Worm (Caenorhabditis elegans) whole organism, young adult: ENCODE results near the gene T09F5.20.

ENCODE experiments used
- B0019.2 ChIP-seq: fragments of 200-800 bp; sonication (Bioruptor generic); conservative IDR thresholded peaks from 2 replicates; pipeline ENCODE4 v1.3.6; 2022; ENCODE audit warnings: missing genetic modification reagents, missing genetic modification characterization, missing compliant biosample characterization
- C06A6.2 ChIP-seq: fragments of 200-800 bp; sonication (Bioruptor generic); conservative IDR thresholded peaks from 2 replicates; pipeline ENCODE4 v1.3.6; 2022; ENCODE audit warnings: missing genetic modification characterization, missing compliant biosample characterization
- F37B4.10 ChIP-seq: fragments of 200-800 bp; sonication (Bioruptor generic); IDR thresholded peaks from 2 replicates; pipeline ENCODE4 v1.3.6; 2022; ENCODE audit warnings: missing genetic modification characterization, missing compliant biosample characterization
- K12H6.12 ChIP-seq: fragments of 200-800 bp; sonication (Bioruptor generic); optimal IDR thresholded peaks from 2 replicates; lab custom pipeline; 2018; ENCODE audit warnings: mild to moderate bottlenecking, missing genetic modification characterization, missing compliant biosample characterization
- Y53G8AR.9 ChIP-seq: fragments of 200-800 bp; sonication (Bioruptor generic); conservative IDR thresholded peaks from 2 replicates; pipeline ENCODE4 v1.3.6; 2022; ENCODE audit warnings: missing genetic modification reagents, missing genetic modification characterization, missing compliant biosample characterization
- Y67H2A.10 ChIP-seq: fragments of 200-800 bp; sonication (Bioruptor generic); conservative IDR thresholded peaks from 2 replicates; pipeline ENCODE4 v1.3.6; 2022; ENCODE audit warnings: missing genetic modification reagents, missing genetic modification characterization, missing compliant biosample characterization
- ZK185.1 ChIP-seq: sonication (generic microtip); optimal IDR thresholded peaks from 2 replicates; lab custom pipeline; 2016; ENCODE audit warnings: mild to moderate bottlenecking, missing genetic modification characterization, missing compliant biosample characterization; ENCODE audit not compliant: poor library complexity, severe bottlenecking
- ama-1 ChIP-seq, 3 experiments: fragments of 150-350 bp in 1 of 3; sonication (generic microtip) in 2 of 3; optimal IDR thresholded peaks; 2 replicates each; lab custom pipeline; 2014 to 2018; ENCODE audit warnings: missing biosample characterization in 2 of 3, missing genetic modification characterization in 2 of 3, missing genetic modification reagents in 2 of 3
- aptf-2 ChIP-seq: fragments of 200-800 bp; sonication (Bioruptor generic); conservative IDR thresholded peaks from 2 replicates; pipeline ENCODE4 v1.3.6; 2022; ENCODE audit warnings: missing genetic modification reagents, missing genetic modification characterization, missing compliant biosample characterization
- cebp-1 ChIP-seq, 2 experiments: fragments of 200-800 bp in 1 of 2; sonication (Bioruptor generic) in 1 of 2; sonication (generic microtip) in 1 of 2; IDR thresholded peaks in 1 of 2; optimal IDR thresholded peaks in 1 of 2; 2 replicates each; pipeline versions ENCODE4 v1.3.6 to Lab custom; 2017 to 2022; ENCODE audit warnings: missing compliant biosample characterization in 2 of 2, missing genetic modification characterization in 2 of 2, mild to moderate bottlenecking in 1 of 2, missing genetic modification reagents in 1 of 2, moderate library complexity in 1 of 2
- ceh-27 ChIP-seq: fragments of 200-800 bp; sonication (Bioruptor generic); optimal IDR thresholded peaks from 2 replicates; lab custom pipeline; 2018; ENCODE audit warnings: mild to moderate bottlenecking, missing genetic modification characterization, moderate library complexity, missing compliant biosample characterization
- ceh-58 ChIP-seq: fragments of 200-800 bp; sonication (Bioruptor generic); IDR thresholded peaks from 2 replicates; pipeline ENCODE4 v1.3.6; 2022; ENCODE audit warnings: missing genetic modification characterization, missing compliant biosample characterization
- die-1 ChIP-seq: sonication (generic microtip); optimal IDR thresholded peaks from 2 replicates; lab custom pipeline; 2016; ENCODE audit warnings: missing genotype, mild to moderate bottlenecking, missing genetic modification characterization, missing compliant biosample characterization
- dox-1 ChIP-seq: fragments of 200-800 bp; sonication (Bioruptor generic); IDR thresholded peaks from 2 replicates; pipeline ENCODE4 v1.3.6; 2022; ENCODE audit warnings: missing genetic modification reagents, missing genetic modification characterization, missing compliant biosample characterization
- egl-18 ChIP-seq: fragments of 200-800 bp; sonication (Bioruptor generic); IDR thresholded peaks from 2 replicates; pipeline ENCODE4 v1.3.6; 2022; ENCODE audit warnings: missing genetic modification reagents, missing genetic modification characterization, missing compliant biosample characterization
- egrh-3 ChIP-seq: fragments of 200-800 bp; sonication (Bioruptor generic); IDR thresholded peaks from 2 replicates; pipeline ENCODE4 v1.3.6; 2022; ENCODE audit warnings: missing genetic modification reagents, missing genetic modification characterization, missing compliant biosample characterization
- ets-4 ChIP-seq: fragments of 200-800 bp; sonication (Bioruptor generic); optimal IDR thresholded peaks from 2 replicates; lab custom pipeline; 2018; ENCODE audit warnings: mild to moderate bottlenecking, missing genetic modification characterization, missing compliant biosample characterization
- fkh-3 ChIP-seq: sonication (generic microtip); optimal IDR thresholded peaks from 2 replicates; lab custom pipeline; 2016; ENCODE audit warnings: mild to moderate bottlenecking, missing genetic modification characterization, missing compliant biosample characterization
- hlh-12 ChIP-seq: sonication (generic microtip); optimal IDR thresholded peaks from 2 replicates; lab custom pipeline; 2016; ENCODE audit warnings: missing genetic modification characterization, missing compliant biosample characterization
- hsf-1 ChIP-seq: fragments of 200-800 bp; sonication (Bioruptor generic); IDR thresholded peaks from 2 replicates; pipeline ENCODE4 v1.3.6; 2022; ENCODE audit warnings: missing genetic modification reagents, missing genetic modification characterization, missing compliant biosample characterization
- lag-1 ChIP-seq: fragments of 200-800 bp; sonication (Bioruptor generic); IDR thresholded peaks from 2 replicates; pipeline ENCODE4 v1.3.6; 2022; ENCODE audit warnings: missing genetic modification reagents, missing genetic modification characterization, missing compliant biosample characterization
- let-607 ChIP-seq, 2 experiments: fragments of 200-800 bp in 1 of 2; sonication (Bioruptor generic) in 1 of 2; sonication (generic microtip) in 1 of 2; optimal IDR thresholded peaks; 2 replicates each; lab custom pipeline; 2016 to 2018; ENCODE audit warnings: mild to moderate bottlenecking in 2 of 2, missing compliant biosample characterization in 2 of 2, missing genetic modification characterization in 2 of 2, moderate library complexity in 2 of 2, missing genotype in 1 of 2
- lin-26 ChIP-seq: fragments of 200-800 bp; sonication (Bioruptor generic); IDR thresholded peaks from 2 replicates; pipeline ENCODE4 v1.3.6; 2022; ENCODE audit warnings: missing genetic modification reagents, missing genetic modification characterization, missing compliant biosample characterization
- madf-6 ChIP-seq: fragments of 200-800 bp; sonication (Bioruptor generic); IDR thresholded peaks from 2 replicates; pipeline ENCODE4 v1.3.6; 2022; ENCODE audit warnings: missing genetic modification reagents, missing genetic modification characterization, missing compliant biosample characterization
- mes-4 ChIP-seq: sonication (generic microtip); optimal IDR thresholded peaks from 2 replicates; lab custom pipeline; 2016; ENCODE audit warnings: missing genotype, missing genetic modification characterization, missing compliant biosample characterization
- mxl-1 ChIP-seq: sonication (generic microtip); optimal IDR thresholded peaks from 2 replicates; lab custom pipeline; 2016; ENCODE audit warnings: missing genetic modification characterization, missing compliant biosample characterization
- nhr-80 ChIP-seq: sonication (generic microtip); optimal IDR thresholded peaks from 2 replicates; lab custom pipeline; 2016; ENCODE audit warnings: missing genetic modification characterization, missing compliant biosample characterization
- pbrm-1 ChIP-seq: fragments of 200-800 bp; sonication (Bioruptor generic); IDR thresholded peaks from 2 replicates; pipeline ENCODE4 v1.3.6; 2022; ENCODE audit warnings: missing genetic modification reagents, missing genetic modification characterization, missing compliant biosample characterization
- sdz-38 ChIP-seq: sonication (generic microtip); optimal IDR thresholded peaks from 2 replicates; lab custom pipeline; 2016; ENCODE audit warnings: missing genotype, missing genetic modification characterization, missing compliant biosample characterization
- somi-1 ChIP-seq: fragments of 200-800 bp; sonication (Bioruptor generic); optimal IDR thresholded peaks from 2 replicates; lab custom pipeline; 2018; ENCODE audit warnings: mild to moderate bottlenecking, missing genetic modification characterization, missing compliant biosample characterization
- zfh-2 ChIP-seq: fragments of 200-800 bp; sonication (Bioruptor generic); conservative IDR thresholded peaks from 2 replicates; pipeline ENCODE4 v1.3.6; 2022; ENCODE audit warnings: missing genetic modification reagents, missing genetic modification characterization, missing compliant biosample characterization
- ztf-25 ChIP-seq: fragments of 200-800 bp; sonication (Bioruptor generic); IDR thresholded peaks from 2 replicates; pipeline ENCODE4 v1.3.6; 2022; ENCODE audit warnings: missing genetic modification reagents, missing genetic modification characterization, missing compliant biosample characterization
- ztf-28 ChIP-seq: fragments of 200-800 bp; sonication (Bioruptor generic); IDR thresholded peaks from 2 replicates; pipeline ENCODE4 v1.3.6; 2022; ENCODE audit warnings: missing genetic modification reagents, missing genetic modification characterization, missing compliant biosample characterization

T09F5.20 gene

DNA sequence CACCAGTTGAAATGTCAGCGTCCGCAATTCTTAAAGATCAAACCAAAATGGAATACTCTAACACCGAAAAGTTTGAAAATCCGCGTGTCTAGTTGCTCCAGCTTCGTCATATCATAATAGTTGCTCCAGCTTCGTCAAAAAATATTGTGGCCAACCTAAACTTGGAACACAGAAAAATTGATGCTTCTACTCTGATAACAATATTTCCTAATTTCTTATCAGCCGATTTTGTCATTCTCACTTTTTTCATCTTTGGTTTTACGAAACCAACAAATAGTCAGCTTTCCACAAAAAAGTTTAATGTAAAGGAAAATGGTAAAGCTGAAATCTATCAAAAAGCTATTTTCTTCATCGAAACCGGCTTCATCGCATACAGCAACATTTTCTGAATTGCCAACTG is 34.7 kb upstream of the T09F5.20 start, which contains the start of gene fbxa-84:
Gene fbxa-84, plus strand, starts transcription at position 34 of the 400 bp plus-strand sequence.
- TF ChIP-seq nhr-80 (tag; lab: Kevin White, UChicago) (peak; percentile 50), ceh-58 (no peak)
- TF ChIP-seq, all 124 proteins: peak for 1

DNA sequence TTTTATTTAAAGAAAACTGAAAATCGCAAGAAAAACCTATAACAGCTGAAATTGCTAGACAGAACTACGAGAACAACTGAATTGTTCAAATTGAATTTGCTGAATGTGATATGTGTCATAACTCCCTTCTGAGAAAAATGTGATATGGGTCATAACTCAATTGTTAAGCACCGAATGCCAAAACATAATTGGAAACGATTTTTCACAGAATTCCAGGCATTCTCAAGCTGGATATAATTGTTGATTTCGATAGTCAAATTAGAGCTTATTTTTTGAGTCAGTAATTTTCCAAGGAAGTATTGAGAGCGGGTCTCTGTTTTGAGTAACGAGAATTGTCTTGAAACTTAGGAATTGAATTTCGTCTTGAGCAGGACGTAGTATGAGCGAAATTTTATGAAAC is 34.2 kb upstream of the T09F5.20 start:
- no peak for TF ChIP-seq cebp-1 (GFP tag; IDR thresholded peaks at IDR 0.05; lab: Robert Waterston, UW)
- TF ChIP-seq cebp-1 (tag; optimal IDR thresholded peaks at IDR 0.05; lab: Kevin White, UChicago), result no peak
- TF ChIP-seq zfh-2 (GFP tag; lab: Robert Waterston, UW), result no peak
- TF ChIP-seq madf-6 (GFP tag; lab: Robert Waterston, UW), result no peak
- no peak for TF ChIP-seq fkh-3 (tag; lab: Kevin White, UChicago)
- TF ChIP-seq sdz-38 (tag; lab: Kevin White, UChicago), result no peak
- TF ChIP-seq ets-4 (GFP tag; lab: Kevin White, UChicago), result no peak
- no peak for TF ChIP-seq somi-1 (GFP tag; lab: Kevin White, UChicago)
- TF ChIP-seq ZK185.1 (tag; lab: Kevin White, UChicago), result no peak

DNA sequence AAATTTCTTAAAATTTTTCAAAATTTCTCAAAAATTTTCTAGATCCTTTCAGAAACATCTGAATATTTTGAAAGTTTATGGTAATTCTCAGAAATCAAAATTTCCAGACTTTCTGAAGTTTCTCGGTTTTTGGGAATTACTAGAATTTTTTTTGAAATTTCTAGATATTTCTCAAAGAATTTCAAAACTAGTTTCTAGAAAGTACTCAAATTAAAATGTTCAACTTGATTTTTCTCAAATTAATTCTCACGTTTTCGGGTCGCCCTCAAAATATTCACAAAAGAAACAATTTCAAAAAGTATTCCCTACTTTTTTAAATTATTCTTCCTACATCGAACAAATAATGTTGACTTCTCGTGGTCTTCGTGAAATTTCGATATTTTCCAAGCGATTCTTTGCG is 32.1 kb upstream of the T09F5.20 start, which contains the start of gene T09F5.10:
Gene T09F5.10, plus strand, starts transcription at position 301 of the 400 bp plus-strand sequence.
- no peak for TF ChIP-seq egl-18

DNA sequence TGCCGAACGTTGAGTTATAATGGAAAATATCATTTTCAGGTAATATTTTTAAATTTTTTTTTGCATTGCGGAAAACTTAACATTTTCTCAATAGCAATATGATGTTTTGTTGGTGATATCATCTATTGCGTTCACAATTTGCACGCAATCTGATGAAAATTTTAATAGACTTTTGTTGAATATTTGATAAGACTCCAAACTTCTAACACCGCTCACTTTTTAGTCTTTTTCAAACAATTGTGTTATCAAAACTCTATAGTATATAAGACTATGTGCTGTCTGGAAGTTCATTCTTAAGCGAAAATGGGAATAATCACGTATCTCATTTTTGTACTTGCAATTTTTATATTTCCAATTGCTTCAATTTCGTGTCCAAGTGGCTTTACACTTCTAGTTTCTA is 27.8 kb upstream of the T09F5.20 start, which contains the start of gene clec-47:
Gene clec-47, plus strand, starts transcription at position 301 of the 400 bp plus-strand sequence.
- TF ChIP-seq pbrm-1 (GFP tag; lab: Robert Waterston, UW) (no peak), aptf-2 (GFP tag; lab: Robert Waterston, UW) (no peak), C06A6.2 (GFP tag; lab: Robert Waterston, UW) (no peak), Y53G8AR.9 (GFP tag; lab: Robert Waterston, UW) (no peak), lin-26 (no peak), ceh-27 (GFP tag; lab: Kevin White, UChicago) (no peak), F37B4.10 (GFP tag; lab: Robert Waterston, UW) (no peak), mes-4 (tag; lab: Kevin White, UChicago) (no peak), die-1 (tag; lab: Kevin White, UChicago) (no peak), B0019.2 (no peak), let-607 (tag; optimal IDR thresholded peaks at IDR 0.05; lab: Kevin White, UChicago) (no peak), hlh-12 (tag; lab: Kevin White, UChicago) (no peak), dox-1 (no peak)

DNA sequence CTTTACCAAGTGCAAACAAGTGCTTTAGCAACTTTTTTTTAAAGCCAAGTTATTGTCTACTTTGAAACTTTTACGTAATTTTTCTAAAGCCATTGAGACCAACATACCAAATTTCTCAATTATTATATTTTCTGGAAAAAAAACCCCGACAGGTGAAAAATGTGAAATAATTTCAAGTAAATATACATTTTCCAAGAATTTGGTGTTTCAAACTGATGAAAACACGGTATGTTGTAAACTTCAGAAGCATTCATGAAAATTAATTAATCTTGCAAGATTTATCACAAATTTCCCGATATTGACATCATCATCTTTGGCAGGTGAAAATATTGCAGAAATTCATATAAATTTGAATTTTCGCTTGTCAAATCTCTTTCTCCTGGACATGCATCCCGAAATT is 15.0 kb upstream of the T09F5.20 start, which contains the start of gene srz-11:
Gene srz-11, plus strand, starts transcription at position 386 of the 400 bp plus-strand sequence.
- TF ChIP-seq ama-1 (optimal IDR thresholded peaks at IDR 0.05; lab: Kevin White, UChicago), result no peak
- TF ChIP-seq ama-1 (GFP tag; optimal IDR thresholded peaks at IDR 0.05; lab: Kevin White, UChicago), result no peak
- TF ChIP-seq Y67H2A.10 (GFP tag; lab: Robert Waterston, UW), result no peak
- no peak for TF ChIP-seq ztf-28 (GFP tag; lab: Robert Waterston, UW)
- TF ChIP-seq K12H6.12, result no peak
- no peak for TF ChIP-seq egrh-3 (GFP tag; lab: Robert Waterston, UW)
- TF ChIP-seq hsf-1 (GFP tag; lab: Robert Waterston, UW), result no peak
- TF ChIP-seq Y53G8AR.9 (GFP tag; lab: Robert Waterston, UW), result no peak
- no peak for TF ChIP-seq mxl-1
- TF ChIP-seq ztf-25, result no peak
- no peak for TF ChIP-seq lag-1 (GFP tag; lab: Robert Waterston, UW)
